Worm (Caenorhabditis elegans): ENCODE results near the gene rpn-12.

rpn-12 gene

DNA sequence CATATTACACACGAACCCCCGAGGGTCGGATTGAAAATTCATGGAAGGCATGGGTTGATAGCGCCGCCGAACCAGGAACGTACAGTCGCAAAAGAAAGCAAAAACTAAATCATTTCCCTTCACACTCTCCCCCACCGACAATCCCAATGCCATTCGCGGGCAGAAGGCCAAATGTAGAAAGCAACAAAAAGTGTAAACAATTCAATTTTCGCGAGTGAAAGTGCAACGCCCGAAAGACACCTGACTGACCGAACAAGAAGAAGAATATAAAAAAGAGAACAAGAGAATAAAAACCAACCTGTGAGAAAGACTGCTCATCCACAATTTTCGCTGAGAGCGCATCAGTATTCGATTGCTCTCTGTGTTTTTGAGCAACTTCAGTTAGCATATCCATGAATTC is 35.2 kb upstream of the rpn-12 start:
- TF ChIP-seq atf-7 (tag; optimal IDR thresholded peaks at IDR 0.05) = no peak
- no peak for TF ChIP-seq lin-26 (GFP tag; IDR thresholded peaks at IDR 0.05)
- no peak for TF ChIP-seq zim-3 (tag; optimal IDR thresholded peaks at IDR 0.05)
- no peak for TF ChIP-seq ceh-58 (GFP tag; IDR thresholded peaks at IDR 0.05)
- no peak for TF ChIP-seq lsl-1 (GFP tag; optimal IDR thresholded peaks at IDR 0.05)
- TF ChIP-seq lin-40 (tag; optimal IDR thresholded peaks at IDR 0.05) = peak; percentile 22
- TF ChIP-seq F23B12.7 (tag; optimal IDR thresholded peaks at IDR 0.05; ENCODE audit: insufficient read depth) = no peak
- no peak for TF ChIP-seq mcd-1 (GFP tag; IDR thresholded peaks at IDR 0.05)
- TF ChIP-seq attf-5 (GFP tag; optimal IDR thresholded peaks at IDR 0.05) = peak; percentile 8
- 0 out of 2 replicates have a peak, but pooled peaks have one; percentile 15 for TF ChIP-seq C06A6.2 (GFP tag; conservative IDR thresholded peaks at IDR 0.05)
- TF ChIP-seq nhr-90 (tag; optimal IDR thresholded peaks at IDR 0.05) = no peak
- peak; percentile 18 for TF ChIP-seq ztf-26 (tag; optimal IDR thresholded peaks at IDR 0.05)
- no peak for TF ChIP-seq nhr-120 (GFP tag; IDR thresholded peaks at IDR 0.05)
- TF ChIP-seq egrh-3 (GFP tag; IDR thresholded peaks at IDR 0.05) = no peak
- TF ChIP-seq snpc-1.3 (tag; optimal IDR thresholded peaks at IDR 0.05; ENCODE audit: insufficient read depth) = no peak

DNA sequence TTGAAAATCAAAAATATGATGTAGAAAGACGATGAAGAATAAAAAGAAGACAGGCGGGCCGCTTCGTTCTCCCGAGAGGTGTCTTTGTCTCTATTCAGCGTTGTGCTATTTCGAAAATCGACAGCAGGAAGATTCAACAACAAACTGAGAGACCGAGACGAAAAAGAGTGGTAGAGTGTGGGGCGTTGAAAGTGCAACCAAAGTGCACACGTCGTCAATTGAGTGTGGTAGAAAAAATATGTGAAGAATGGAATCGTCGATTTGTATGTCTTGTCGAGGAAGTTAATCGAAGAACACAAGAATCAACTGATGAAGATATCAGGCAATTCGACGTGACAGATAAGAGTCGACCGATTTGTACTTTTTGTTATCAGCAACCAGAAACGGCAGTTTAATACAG is 33.8 kb upstream of the rpn-12 start:
- TF ChIP-seq cebp-1 (GFP tag; IDR thresholded peaks at IDR 0.05) = no peak
- peak; percentile 62 for TF ChIP-seq cebp-1 (tag; optimal IDR thresholded peaks at IDR 0.05)
- no peak for TF ChIP-seq egl-18 (GFP tag; IDR thresholded peaks at IDR 0.05)
- TF ChIP-seq let-607 (tag; optimal IDR thresholded peaks at IDR 0.05) = peak in 1 of 2 experiments; percentile 3
- TF ChIP-seq Y79H2A.3 (GFP tag; conservative IDR thresholded peaks at IDR 0.05) = no peak
- TF ChIP-seq ekl-4 (GFP tag; IDR thresholded peaks at IDR 0.05) = peak; percentile 28; the same call in 1 of the 2 replicates
- TF ChIP-seq ZK185.1 (tag; optimal IDR thresholded peaks at IDR 0.05; ENCODE audit: poor library complexity, severe bottlenecking) = peak; percentile 4
- TF ChIP-seq tbp1 (GFP tag; optimal IDR thresholded peaks at IDR 0.05) = peak; percentile 18
- TF ChIP-seq sptf-2 (GFP tag; optimal IDR thresholded peaks at IDR 0.05) = no peak
- no peak for TF ChIP-seq ceh-100 (GFP tag; IDR thresholded peaks at IDR 0.05)
- TF ChIP-seq dox-1 (GFP tag; IDR thresholded peaks at IDR 0.05) = peak; percentile 34; the same call in 1 of the 2 replicates
- TF ChIP-seq nhr-80 (tag; optimal IDR thresholded peaks at IDR 0.05) = peak; percentile 64
- TF ChIP-seq hrde-1 (tag; optimal IDR thresholded peaks at IDR 0.05; ENCODE audit: borderline replicate concordance) = no peak
- peak; percentile 47 for TF ChIP-seq lin-40 (tag; optimal IDR thresholded peaks at IDR 0.05)
- peak; percentile 57; the same call in 1 of the 2 replicates for TF ChIP-seq hmg-1.2 (GFP tag; IDR thresholded peaks at IDR 0.05)
- TF ChIP-seq ama-1 (optimal IDR thresholded peaks at IDR 0.05) = no peak
- no peak for TF ChIP-seq ama-1 (GFP tag; optimal IDR thresholded peaks at IDR 0.05)
- no peak for TF ChIP-seq somi-1 (GFP tag; optimal IDR thresholded peaks at IDR 0.05)
- TF ChIP-seq Y53G8AR.9 (GFP tag; conservative IDR thresholded peaks at IDR 0.05) = no peak
- 0 out of 2 replicates have a peak, but pooled peaks have one; percentile 49 for TF ChIP-seq egl-44 (GFP tag; IDR thresholded peaks at IDR 0.05)
- TF ChIP-seq mcd-1 (GFP tag; IDR thresholded peaks at IDR 0.05) = peak; percentile 40; the same call in 1 of the 2 replicates
- TF ChIP-seq B0019.2 (GFP tag; conservative IDR thresholded peaks at IDR 0.05) = no peak
- TF ChIP-seq nhr-90 (tag; optimal IDR thresholded peaks at IDR 0.05) = no peak
- no peak for TF ChIP-seq bed-1 (GFP tag; IDR thresholded peaks at IDR 0.05)
- TF ChIP-seq ceh-27 (GFP tag; optimal IDR thresholded peaks at IDR 0.05) = peak; percentile 49
- TF ChIP-seq T07F8.4 (tag; optimal IDR thresholded peaks at IDR 0.05) = no peak
- TF ChIP-seq cebp-2 (GFP tag; IDR thresholded peaks at IDR 0.05) = no peak
- no peak for TF ChIP-seq snpc-4 (GFP tag; optimal IDR thresholded peaks at IDR 0.05)
- peak in 1 of 4 experiments; percentile 0 for TF ChIP-seq snpc-4 (tag; optimal IDR thresholded peaks at IDR 0.05)
- TF ChIP-seq snpc-1.1 (tag; optimal IDR thresholded peaks at IDR 0.05; ENCODE audit: insufficient read depth) = no peak

Measured in whole organism, young adult.